Worm (Caenorhabditis elegans): ENCODE measurements around the gene ecps-2.

The ecps-2 gene

ce11 chrIII:10462935-10463548 is 20.2 kb downstream of the ecps-2 start:
- TF ChIP-seq ref-1 (GFP tag; conservative IDR thresholded peaks at IDR 0.05) (no peak), ztf-23 (GFP tag; IDR thresholded peaks at IDR 0.05) (no peak), ztf-29 (GFP tag; IDR thresholded peaks at IDR 0.05) (no peak), tab-1 (GFP tag; IDR thresholded peaks at IDR 0.05) (no peak), med-1 (GFP tag; optimal IDR thresholded peaks at IDR 0.05; ENCODE audit: insufficient read depth) (no peak), flt-1 (GFP tag; IDR thresholded peaks at IDR 0.05) (no peak)

ce11 chrIII:10463653-10464052 is 20.8 kb downstream of the ecps-2 start:
- TF ChIP-seq T22C8.4 (GFP tag; IDR thresholded peaks at IDR 0.05) (no peak), klf-2 (GFP tag; conservative IDR thresholded peaks at IDR 0.05) (no peak), ztf-23 (GFP tag; IDR thresholded peaks at IDR 0.05) (no peak), cog-1 (tag; optimal IDR thresholded peaks at IDR 0.05) (no peak), flt-1 (GFP tag; IDR thresholded peaks at IDR 0.05) (no peak), ztf-29 (GFP tag; IDR thresholded peaks at IDR 0.05) (no peak), ref-1 (GFP tag; conservative IDR thresholded peaks at IDR 0.05) (no peak), tab-1 (GFP tag; IDR thresholded peaks at IDR 0.05) (no peak), med-1 (GFP tag; optimal IDR thresholded peaks at IDR 0.05; ENCODE audit: insufficient read depth) (no peak)

ce11 chrIII:10464455-10464854 is 21.6 kb downstream of the ecps-2 start:
- TF ChIP-seq tab-1 (GFP tag; IDR thresholded peaks at IDR 0.05): no peak
- TF ChIP-seq flt-1 (GFP tag; IDR thresholded peaks at IDR 0.05): no peak
- TF ChIP-seq cog-1 (tag; optimal IDR thresholded peaks at IDR 0.05): no peak
- no peak for TF ChIP-seq klf-2 (GFP tag; conservative IDR thresholded peaks at IDR 0.05)
- no peak for TF ChIP-seq med-1 (GFP tag; optimal IDR thresholded peaks at IDR 0.05; ENCODE audit: insufficient read depth)
- no peak for TF ChIP-seq ztf-29 (GFP tag; IDR thresholded peaks at IDR 0.05)
- no peak for TF ChIP-seq ztf-23 (GFP tag; IDR thresholded peaks at IDR 0.05)
- no peak for TF ChIP-seq ref-1 (GFP tag; conservative IDR thresholded peaks at IDR 0.05)
- TF ChIP-seq T22C8.4 (GFP tag; IDR thresholded peaks at IDR 0.05): no peak

ce11 chrIII:10469574-10470055 is 26.7 kb downstream of the ecps-2 start, which contains the start of gene D2045.5:
D2045.5 (minus strand) TSS chrIII:10469624.
- TF ChIP-seq T22C8.4 (GFP tag; IDR thresholded peaks at IDR 0.05) (no peak), cog-1 (tag; optimal IDR thresholded peaks at IDR 0.05) (no peak), ref-1 (GFP tag; conservative IDR thresholded peaks at IDR 0.05) (no peak), med-1 (GFP tag; optimal IDR thresholded peaks at IDR 0.05; ENCODE audit: insufficient read depth) (no peak), flt-1 (GFP tag; IDR thresholded peaks at IDR 0.05) (no peak), ztf-29 (GFP tag; IDR thresholded peaks at IDR 0.05) (no peak), klf-2 (GFP tag; conservative IDR thresholded peaks at IDR 0.05) (no peak), ztf-23 (GFP tag; IDR thresholded peaks at IDR 0.05) (no peak), tab-1 (GFP tag; IDR thresholded peaks at IDR 0.05) (no peak)

ce11 chrIII:10470927-10471326 is 28.0 kb downstream of the ecps-2 start, which contains the start of gene cul-1:
cul-1 (plus strand) TSS chrIII:10471237.
- TF ChIP-seq klf-2 (GFP tag; conservative IDR thresholded peaks at IDR 0.05): no peak
- no peak for TF ChIP-seq ref-1 (GFP tag; conservative IDR thresholded peaks at IDR 0.05)
- TF ChIP-seq tab-1 (GFP tag; IDR thresholded peaks at IDR 0.05): no peak
- TF ChIP-seq med-1 (GFP tag; optimal IDR thresholded peaks at IDR 0.05; ENCODE audit: insufficient read depth): no peak
- no peak for TF ChIP-seq cog-1 (tag; optimal IDR thresholded peaks at IDR 0.05)
- TF ChIP-seq ztf-23 (GFP tag; IDR thresholded peaks at IDR 0.05): no peak
- TF ChIP-seq ztf-29 (GFP tag; IDR thresholded peaks at IDR 0.05): no peak
- no peak for TF ChIP-seq T22C8.4 (GFP tag; IDR thresholded peaks at IDR 0.05)
- TF ChIP-seq flt-1 (GFP tag; IDR thresholded peaks at IDR 0.05): no peak

ce11 chrIII:10474945-10475344 is 32.1 kb downstream of the ecps-2 start, which contains the start of gene D2045.9:
D2045.9 (plus strand) TSS chrIII:10475245.
- TF ChIP-seq ztf-29 (GFP tag; IDR thresholded peaks at IDR 0.05) (no peak), tab-1 (GFP tag; IDR thresholded peaks at IDR 0.05) (no peak), cog-1 (tag; optimal IDR thresholded peaks at IDR 0.05) (no peak), ref-1 (GFP tag; conservative IDR thresholded peaks at IDR 0.05) (no peak), klf-2 (GFP tag; conservative IDR thresholded peaks at IDR 0.05) (no peak), med-1 (GFP tag; optimal IDR thresholded peaks at IDR 0.05; ENCODE audit: insufficient read depth) (no peak)

ce11 chrIII:10479180-10479579 is 36.3 kb downstream of the ecps-2 start, which contains the start of gene D2045.7:
D2045.7 (plus strand) TSS chrIII:10479480.
- TF ChIP-seq med-1 (GFP tag; optimal IDR thresholded peaks at IDR 0.05; ENCODE audit: insufficient read depth) (no peak), ref-1 (GFP tag; conservative IDR thresholded peaks at IDR 0.05) (no peak), flt-1 (GFP tag; IDR thresholded peaks at IDR 0.05) (no peak), klf-2 (GFP tag; conservative IDR thresholded peaks at IDR 0.05) (no peak), tab-1 (GFP tag; IDR thresholded peaks at IDR 0.05) (no peak), ztf-29 (GFP tag; IDR thresholded peaks at IDR 0.05) (no peak), T22C8.4 (GFP tag; IDR thresholded peaks at IDR 0.05) (no peak), cog-1 (tag; optimal IDR thresholded peaks at IDR 0.05) (no peak), ztf-23 (GFP tag; IDR thresholded peaks at IDR 0.05) (no peak)

- TF ChIP-seq tab-1 (GFP tag; IDR thresholded peaks at IDR 0.05) (no peak), cog-1 (tag; optimal IDR thresholded peaks at IDR 0.05) (no peak), med-1 (GFP tag; optimal IDR thresholded peaks at IDR 0.05; ENCODE audit: insufficient read depth) (no peak), ztf-23 (GFP tag; IDR thresholded peaks at IDR 0.05) (no peak), klf-2 (GFP tag; conservative IDR thresholded peaks at IDR 0.05) (no peak), ref-1 (GFP tag; conservative IDR thresholded peaks at IDR 0.05) (no peak), ztf-29 (GFP tag; IDR thresholded peaks at IDR 0.05) (no peak), T22C8.4 (GFP tag; IDR thresholded peaks at IDR 0.05) (no peak), flt-1 (GFP tag; IDR thresholded peaks at IDR 0.05) (no peak)
Observed at ce11 chrIII:10481497-10481896, 38.6 kb downstream of the ecps-2 start.

ce11 chrIII:10481988-10482387 is 39.1 kb downstream of the ecps-2 start, which contains the start of gene D2045.8:
D2045.8 (plus strand) TSS chrIII:10482288.
- TF ChIP-seq T22C8.4 (GFP tag; IDR thresholded peaks at IDR 0.05) (no peak), med-1 (GFP tag; optimal IDR thresholded peaks at IDR 0.05; ENCODE audit: insufficient read depth) (no peak), ztf-23 (GFP tag; IDR thresholded peaks at IDR 0.05) (no peak), tab-1 (GFP tag; IDR thresholded peaks at IDR 0.05) (no peak), flt-1 (GFP tag; IDR thresholded peaks at IDR 0.05) (no peak), cog-1 (tag; optimal IDR thresholded peaks at IDR 0.05) (no peak), ref-1 (GFP tag; conservative IDR thresholded peaks at IDR 0.05) (no peak), ztf-29 (GFP tag; IDR thresholded peaks at IDR 0.05) (no peak), klf-2 (GFP tag; conservative IDR thresholded peaks at IDR 0.05) (no peak)
